Worm (Caenorhabditis elegans) whole organism, L2 larva: ENCODE data around the gene K04B12.2.

Experiments used
- F13H6.1 ChIP-seq: sonication (generic microtip); optimal IDR thresholded peaks from 2 replicates; lab custom pipeline; 2016; ENCODE audit warnings: missing genetic modification characterization, missing compliant biosample characterization
- Y55F3AM.14 ChIP-seq: fragments of 200-800 bp; sonication (Bioruptor generic); optimal IDR thresholded peaks from 2 replicates; lab custom pipeline; 2018; ENCODE audit warnings: mild to moderate bottlenecking, missing genetic modification characterization, missing compliant biosample characterization
- aly-2 ChIP-seq: fragments of 150-350 bp; optimal IDR thresholded peaks from 2 replicates; lab custom pipeline; 2014; ENCODE audit warnings: missing biosample characterization, missing genetic modification characterization
- elt-1 ChIP-seq: fragments of 150-350 bp; optimal IDR thresholded peaks from 2 replicates; lab custom pipeline; 2014; ENCODE audit warnings: missing biosample characterization, missing genetic modification characterization
- lin-13 ChIP-seq: fragments of 150-350 bp; optimal IDR thresholded peaks from 2 replicates; lab custom pipeline; 2014; ENCODE audit warnings: missing biosample characterization, missing genetic modification reagents, missing genetic modification characterization
- mab-5 ChIP-seq: fragments of 150-350 bp; optimal IDR thresholded peaks from 2 replicates; lab custom pipeline; 2014; ENCODE audit warnings: missing biosample characterization, missing genetic modification characterization
- nhr-12 ChIP-seq: fragments of 150-350 bp; optimal IDR thresholded peaks from 2 replicates; lab custom pipeline; 2014; ENCODE audit warnings: missing biosample characterization, missing genetic modification characterization
- snpc-4 ChIP-seq: fragments of 150-350 bp; optimal IDR thresholded peaks from 2 replicates; lab custom pipeline; 2014; ENCODE audit warnings: missing biosample characterization, missing genetic modification characterization
- unc-39 ChIP-seq: fragments of 150-350 bp; optimal IDR thresholded peaks from 2 replicates; lab custom pipeline; 2014; ENCODE audit warnings: missing biosample characterization, missing genetic modification characterization
- unc-62 ChIP-seq: fragments of 150-350 bp; optimal IDR thresholded peaks from 2 replicates; lab custom pipeline; 2014; ENCODE audit warnings: missing biosample characterization, missing genetic modification reagents, missing genetic modification characterization
- zag-1 ChIP-seq: fragments of 150-350 bp; optimal IDR thresholded peaks from 2 replicates; lab custom pipeline; 2014; ENCODE audit warnings: missing biosample characterization, missing genetic modification characterization
- ztf-11 ChIP-seq: sonication (generic microtip); optimal IDR thresholded peaks from 2 replicates; lab custom pipeline; 2017; ENCODE audit warnings: missing biosample characterization, missing genetic modification characterization

DNA sequence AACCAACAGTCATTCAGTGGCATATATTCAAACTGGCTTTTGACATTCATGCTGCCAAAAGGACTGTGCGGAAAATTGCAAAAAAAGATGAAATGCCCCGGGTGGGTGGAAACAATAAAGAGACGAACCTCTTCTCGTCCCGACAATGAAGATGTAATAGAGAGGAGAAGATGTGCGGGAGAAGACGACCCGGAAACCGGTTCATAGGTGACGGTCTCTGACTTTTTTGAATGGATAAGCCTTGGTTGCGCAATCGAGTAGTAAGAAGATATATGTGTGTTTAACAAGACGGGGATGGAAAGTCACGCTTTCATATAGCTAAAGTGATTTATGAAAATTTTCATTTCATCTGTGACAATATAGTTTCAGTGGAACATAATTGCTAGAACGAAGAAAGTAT, 43.0 kb upstream of the K04B12.2 start:
- TF ChIP-seq ztf-11 (no peak), elt-1 (tag; lab: Kevin White, UChicago) (no peak), unc-62 (GFP tag; lab: Kevin White, UChicago) (no peak), nhr-12 (tag; lab: Kevin White, UChicago) (no peak), Y55F3AM.14 (GFP tag; lab: Kevin White, UChicago) (no peak), lin-13 (GFP tag; lab: Kevin White, UChicago) (no peak), F13H6.1 (tag; lab: Kevin White, UChicago) (no peak), aly-2 (no peak), unc-39 (tag; lab: Kevin White, UChicago) (no peak), zag-1 (tag; lab: Kevin White, UChicago) (no peak), mab-5 (tag; lab: Kevin White, UChicago) (no peak), snpc-4 (no peak)
